Worm (Caenorhabditis elegans) whole organism, late embryonic: Measurements from ENCODE around the gene sup-10.

Experiments used
- C08G9.2 ChIP-seq: sonication (generic microtip); optimal IDR thresholded peaks from 2 replicates; lab custom pipeline; 2016; ENCODE audit warnings: mild to moderate bottlenecking, missing genetic modification characterization, moderate library complexity, missing compliant biosample characterization
- C38D4.7 ChIP-seq: fragments of 200-800 bp; sonication (Bioruptor generic); optimal IDR thresholded peaks from 2 replicates; lab custom pipeline; 2018; ENCODE audit warnings: mild to moderate bottlenecking, missing genetic modification characterization, moderate library complexity, missing compliant biosample characterization
- F13H6.1 ChIP-seq: sonication (generic microtip); optimal IDR thresholded peaks from 2 replicates; lab custom pipeline; 2016; ENCODE audit warnings: missing genetic modification characterization, missing compliant biosample characterization
- K02D7.2 ChIP-seq: sonication (generic microtip); optimal IDR thresholded peaks from 2 replicates; lab custom pipeline; 2017; ENCODE audit warnings: mild to moderate bottlenecking, missing genetic modification characterization, missing compliant biosample characterization
- K09A11.1 ChIP-seq: sonication (generic microtip); optimal IDR thresholded peaks from 2 replicates; lab custom pipeline; 2017; ENCODE audit warnings: antibody characterized with exemption, mild to moderate bottlenecking, missing genetic modification characterization, missing compliant biosample characterization; ENCODE audit not compliant: insufficient read depth
- T23F11.4 ChIP-seq: fragments of 200-800 bp; sonication (Bioruptor generic); optimal IDR thresholded peaks from 2 replicates; lab custom pipeline; 2018; ENCODE audit warnings: mild to moderate bottlenecking, missing genetic modification characterization, missing compliant biosample characterization
- Y22D7AL.16 ChIP-seq: sonication (generic microtip); optimal IDR thresholded peaks from 2 replicates; lab custom pipeline; 2016; ENCODE audit warnings: missing genetic modification characterization, missing compliant biosample characterization
- ahr-1 ChIP-seq: sonication (generic microtip); optimal IDR thresholded peaks from 2 replicates; lab custom pipeline; 2016; ENCODE audit warnings: missing genetic modification characterization, missing compliant biosample characterization
- ceh-18 ChIP-seq: sonication (generic microtip); optimal IDR thresholded peaks from 2 replicates; lab custom pipeline; 2016; ENCODE audit warnings: missing genetic modification characterization, missing compliant biosample characterization
- ceh-19 ChIP-seq: fragments of 200-800 bp; sonication (Bioruptor generic); optimal IDR thresholded peaks from 2 replicates; lab custom pipeline; 2018; ENCODE audit warnings: mild to moderate bottlenecking, missing genetic modification characterization, missing compliant biosample characterization
- ceh-2 ChIP-seq: sonication (generic microtip); optimal IDR thresholded peaks from 2 replicates; lab custom pipeline; 2016; ENCODE audit warnings: missing genotype, missing genetic modification characterization, missing compliant biosample characterization
- ceh-24 ChIP-seq: sonication (generic microtip); optimal IDR thresholded peaks from 2 replicates; lab custom pipeline; 2016; ENCODE audit warnings: mild to moderate bottlenecking, missing genetic modification characterization, missing compliant biosample characterization
- ceh-30 ChIP-seq: fragments of 150-350 bp; optimal IDR thresholded peaks from 2 replicates; lab custom pipeline; 2014; ENCODE audit warnings: missing biosample characterization, missing genetic modification characterization
- ceh-31 ChIP-seq: sonication (generic microtip); optimal IDR thresholded peaks from 2 replicates; lab custom pipeline; 2016; ENCODE audit warnings: missing genetic modification characterization, missing compliant biosample characterization
- ceh-34 ChIP-seq: sonication (generic microtip); optimal IDR thresholded peaks from 2 replicates; lab custom pipeline; 2016; ENCODE audit warnings: mild to moderate bottlenecking, missing genetic modification characterization, missing compliant biosample characterization
- ceh-48 ChIP-seq: sonication (generic microtip); optimal IDR thresholded peaks from 2 replicates; lab custom pipeline; 2016; ENCODE audit warnings: missing genetic modification characterization, inconsistent platforms, missing compliant biosample characterization
- ceh-9 ChIP-seq: sonication (generic microtip); optimal IDR thresholded peaks from 2 replicates; lab custom pipeline; 2016; ENCODE audit warnings: mild to moderate bottlenecking, missing genetic modification characterization, inconsistent platforms, missing compliant biosample characterization
- che-1 ChIP-seq: sonication (generic microtip); optimal IDR thresholded peaks from 2 replicates; lab custom pipeline; 2016; ENCODE audit warnings: mild to moderate bottlenecking, missing genetic modification characterization, missing compliant biosample characterization
- dmd-4 ChIP-seq: sonication (generic microtip); optimal IDR thresholded peaks from 2 replicates; lab custom pipeline; 2016; ENCODE audit warnings: borderline replicate concordance, missing genetic modification characterization, missing compliant biosample characterization
- dve-1 ChIP-seq: sonication (generic microtip); optimal IDR thresholded peaks from 2 replicates; lab custom pipeline; 2017; ENCODE audit warnings: antibody characterized with exemption, mild to moderate bottlenecking, missing genetic modification characterization, missing compliant biosample characterization
- elt-2 ChIP-seq: sonication (generic microtip); optimal IDR thresholded peaks from 2 replicates; lab custom pipeline; 2016; ENCODE audit warnings: missing genetic modification reagents, missing genetic modification characterization, missing compliant biosample characterization
- eyg-1 ChIP-seq: sonication (generic microtip); optimal IDR thresholded peaks from 2 replicates; lab custom pipeline; 2016; ENCODE audit warnings: missing genotype, missing genetic modification characterization, missing compliant biosample characterization
- fax-1 ChIP-seq: sonication (generic microtip); optimal IDR thresholded peaks from 2 replicates; lab custom pipeline; 2016; ENCODE audit warnings: missing genotype, missing genetic modification characterization, missing compliant biosample characterization
- fkh-6 ChIP-seq: sonication (generic microtip); optimal IDR thresholded peaks from 2 replicates; lab custom pipeline; 2016; ENCODE audit warnings: missing genetic modification characterization, missing compliant biosample characterization
- gmeb-2 ChIP-seq: sonication (generic microtip); optimal IDR thresholded peaks from 2 replicates; lab custom pipeline; 2016; ENCODE audit warnings: missing genetic modification characterization, inconsistent platforms, missing compliant biosample characterization
- hlh-13 ChIP-seq: fragments of 200-800 bp; sonication (Bioruptor generic); optimal IDR thresholded peaks from 2 replicates; lab custom pipeline; 2018; ENCODE audit warnings: mild to moderate bottlenecking, missing genetic modification characterization, missing compliant biosample characterization
- hlh-30 ChIP-seq: sonication (generic microtip); optimal IDR thresholded peaks from 2 replicates; lab custom pipeline; 2017; ENCODE audit warnings: antibody characterized with exemption, missing genetic modification characterization, missing compliant biosample characterization; ENCODE audit not compliant: insufficient read depth
- hlh-8 ChIP-seq: sonication (generic microtip); optimal IDR thresholded peaks from 2 replicates; lab custom pipeline; 2016; ENCODE audit warnings: missing genotype, missing genetic modification characterization, missing compliant biosample characterization
- lim-6 ChIP-seq: sonication (generic microtip); optimal IDR thresholded peaks from 2 replicates; lab custom pipeline; 2016; ENCODE audit warnings: missing genetic modification characterization, missing compliant biosample characterization
- lin-11 ChIP-seq: fragments of 200-800 bp; sonication (Bioruptor generic); optimal IDR thresholded peaks from 2 replicates; lab custom pipeline; 2018; ENCODE audit warnings: mild to moderate bottlenecking, missing genetic modification characterization, missing compliant biosample characterization
- madf-2 ChIP-seq: sonication (generic microtip); optimal IDR thresholded peaks from 2 replicates; lab custom pipeline; 2017; ENCODE audit warnings: missing genetic modification characterization, missing compliant biosample characterization
- nfya-1 ChIP-seq: sonication (generic microtip); optimal IDR thresholded peaks from 2 replicates; lab custom pipeline; 2017; ENCODE audit warnings: missing genetic modification characterization, mild to moderate bottlenecking, missing compliant biosample characterization, antibody characterized with exemption, moderate library complexity
- npax-4 ChIP-seq: sonication (generic microtip); optimal IDR thresholded peaks from 2 replicates; lab custom pipeline; 2016; ENCODE audit warnings: missing genetic modification characterization, missing compliant biosample characterization
- odd-2 ChIP-seq: sonication (generic microtip); optimal IDR thresholded peaks from 2 replicates; lab custom pipeline; 2017; ENCODE audit warnings: antibody characterized with exemption, mild to moderate bottlenecking, missing genetic modification characterization, missing compliant biosample characterization
- pag-3 ChIP-seq: sonication (generic microtip); optimal IDR thresholded peaks from 2 replicates; lab custom pipeline; 2016; ENCODE audit warnings: missing compliant biosample characterization, missing genetic modification characterization, borderline replicate concordance
- pha-2 ChIP-seq: sonication (generic microtip); optimal IDR thresholded peaks from 2 replicates; lab custom pipeline; 2017; ENCODE audit warnings: mild to moderate bottlenecking, missing genetic modification characterization, missing compliant biosample characterization
- pha-4 ChIP-seq: fragments of 150-350 bp; optimal IDR thresholded peaks from 2 replicates; lab custom pipeline; 2018; ENCODE audit warnings: missing biosample characterization, missing genetic modification reagents, missing genetic modification characterization
- pqm-1 ChIP-seq: sonication (generic microtip); optimal IDR thresholded peaks from 2 replicates; lab custom pipeline; 2016; ENCODE audit warnings: missing genetic modification characterization, missing compliant biosample characterization
- pros-1 ChIP-seq: fragments of 150-350 bp; optimal IDR thresholded peaks from 2 replicates; lab custom pipeline; 2014; ENCODE audit warnings: missing biosample characterization, missing genetic modification reagents, missing genetic modification characterization
- ref-2 ChIP-seq: sonication (generic microtip); optimal IDR thresholded peaks from 2 replicates; lab custom pipeline; 2016; ENCODE audit warnings: missing genetic modification characterization, missing compliant biosample characterization
- rnt-1 ChIP-seq: sonication (generic microtip); optimal IDR thresholded peaks from 2 replicates; lab custom pipeline; 2016; ENCODE audit warnings: missing genetic modification characterization, missing compliant biosample characterization
- sdc-2 ChIP-seq: sonication (generic microtip); optimal IDR thresholded peaks from 2 replicates; lab custom pipeline; 2016; ENCODE audit warnings: missing genotype, missing genetic modification characterization, missing compliant biosample characterization
- sox-2 ChIP-seq: fragments of 200-800 bp; sonication (Bioruptor generic); IDR thresholded peaks from 2 replicates; pipeline ENCODE4 v1.3.6; 2022; ENCODE audit warnings: missing genetic modification reagents, missing genetic modification characterization, missing compliant biosample characterization
- syd-9 ChIP-seq: sonication (generic microtip); optimal IDR thresholded peaks from 2 replicates; lab custom pipeline; 2016; ENCODE audit warnings: mild to moderate bottlenecking, missing genetic modification characterization, moderate library complexity, missing compliant biosample characterization
- tbx-2 ChIP-seq: sonication (generic microtip); optimal IDR thresholded peaks from 2 replicates; lab custom pipeline; 2016; ENCODE audit warnings: missing genetic modification characterization, missing compliant biosample characterization
- unc-3 ChIP-seq, 2 experiments: fragments of 200-800 bp in 1 of 2; sonication (Bioruptor generic) in 1 of 2; sonication (generic microtip) in 1 of 2; conservative IDR thresholded peaks in 1 of 2; optimal IDR thresholded peaks in 1 of 2; 2 replicates each; pipeline versions ENCODE4 v1.3.6 to Lab custom; 2016 to 2022; ENCODE audit warnings: missing compliant biosample characterization in 2 of 2, missing genetic modification characterization in 2 of 2, missing genetic modification reagents in 1 of 2
- unc-42 ChIP-seq: sonication (generic microtip); optimal IDR thresholded peaks from 2 replicates; lab custom pipeline; 2016; ENCODE audit warnings: missing genotype, missing genetic modification characterization, missing compliant biosample characterization
- unc-86 ChIP-seq: sonication (generic microtip); optimal IDR thresholded peaks from 2 replicates; lab custom pipeline; 2016; ENCODE audit warnings: missing genetic modification characterization, missing compliant biosample characterization
- zip-5 ChIP-seq: sonication (generic microtip); optimal IDR thresholded peaks from 2 replicates; lab custom pipeline; 2016; ENCODE audit warnings: missing genetic modification characterization, missing compliant biosample characterization
- ztf-16 ChIP-seq: sonication (generic microtip); optimal IDR thresholded peaks from 2 replicates; lab custom pipeline; 2017; ENCODE audit warnings: missing genetic modification characterization, missing compliant biosample characterization

The sup-10 gene

DNA sequence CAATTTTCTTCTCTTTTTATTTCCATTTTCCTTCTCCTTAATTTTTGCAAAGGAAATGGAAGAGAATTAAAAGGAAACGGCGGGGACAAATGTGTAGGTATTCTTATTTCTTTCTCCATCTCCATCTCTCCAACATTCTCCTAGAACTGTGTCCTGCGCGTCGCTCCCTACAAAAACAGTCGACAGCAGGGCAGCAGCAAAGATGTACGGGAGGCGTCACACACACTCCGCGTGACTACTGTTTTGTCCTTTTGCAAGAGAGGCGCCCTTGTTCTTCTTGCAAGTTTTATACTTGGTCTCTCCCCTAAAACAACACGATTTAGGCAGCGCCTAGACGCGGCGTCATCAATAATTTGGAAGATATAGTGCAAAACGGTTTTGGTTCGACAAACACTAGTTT, 11.8 kb downstream of the sup-10 start:
- TF ChIP-seq elt-2 (tag; lab: Kevin White, UChicago) (no peak), hlh-30 (tag; lab: Kevin White, UChicago) (peak; percentile 13)
- TF ChIP-seq, all 69 proteins: peak for 1

DNA sequence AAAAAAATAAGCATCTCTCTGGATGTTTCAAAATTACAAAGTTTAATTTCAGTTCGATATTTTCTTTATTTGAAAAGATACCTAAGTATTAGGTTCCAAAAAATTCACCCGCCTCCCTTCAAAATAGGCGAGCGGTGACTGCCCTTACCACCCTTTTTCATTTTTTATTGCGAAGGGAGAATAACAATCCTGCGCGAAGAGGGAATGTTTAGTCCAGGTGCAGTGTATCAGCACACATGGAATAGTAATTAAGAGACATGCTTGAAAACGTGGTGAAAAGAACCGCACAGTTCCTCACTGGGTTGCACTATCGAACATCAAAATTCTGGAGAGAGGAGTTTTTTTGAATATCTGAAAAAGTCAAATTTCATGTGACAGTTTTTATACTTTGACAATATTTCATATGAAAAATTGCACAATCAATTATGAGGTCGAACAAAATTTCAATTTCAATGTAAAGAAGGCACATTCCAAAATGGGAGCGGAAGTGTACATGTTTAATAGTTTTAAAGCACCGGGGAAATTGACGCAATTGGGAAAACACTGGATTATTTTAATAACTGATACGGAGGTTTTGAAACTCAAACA, 16.3 kb downstream of the sup-10 start:
- TF ChIP-seq ceh-30 (tag; lab: Kevin White, UChicago), result no peak
- TF ChIP-seq sox-2 (GFP tag; lab: Robert Waterston, UW), result no peak; the same call in 1 of the 2 replicates
- no peak for TF ChIP-seq ceh-9 (tag; lab: Kevin White, UChicago)
- no peak for TF ChIP-seq K02D7.2 (tag; lab: Kevin White, UChicago)
- peak; percentile 44 for TF ChIP-seq ref-2
- TF ChIP-seq hlh-13 (GFP tag; lab: Kevin White, UChicago), result no peak
- TF ChIP-seq T23F11.4 (GFP tag; lab: Kevin White, UChicago), result no peak
- TF ChIP-seq lin-11 (tag; lab: Kevin White, UChicago), result no peak
- peak; percentile 35 for TF ChIP-seq ceh-34
- no peak for TF ChIP-seq madf-2
- no peak for TF ChIP-seq npax-4
- TF ChIP-seq unc-42, result peak; percentile 58
- no peak for TF ChIP-seq eyg-1
- no peak for TF ChIP-seq pqm-1 (tag; lab: Kevin White, UChicago)
- no peak for TF ChIP-seq pag-3 (tag; lab: Kevin White, UChicago)
- peak; percentile 99 for TF ChIP-seq sdc-2 (tag; lab: Kevin White, UChicago)
- no peak for TF ChIP-seq zip-5
- TF ChIP-seq unc-3 (GFP tag; conservative IDR thresholded peaks at IDR 0.05; lab: Robert Waterston, UW), result no peak; the same call in 1 of the 2 replicates
- TF ChIP-seq unc-3 (tag; optimal IDR thresholded peaks at IDR 0.05; lab: Kevin White, UChicago), result no peak
- TF ChIP-seq ceh-18, result peak; percentile 66
- TF ChIP-seq ceh-2 (tag; lab: Kevin White, UChicago), result peak; percentile 15
- TF ChIP-seq dve-1 (tag; lab: Kevin White, UChicago), result no peak
- no peak for TF ChIP-seq che-1
- TF ChIP-seq pha-4 (tag; lab: Kevin White, UChicago), result no peak
- TF ChIP-seq ceh-48 (tag; lab: Kevin White, UChicago), result no peak
- no peak for TF ChIP-seq dmd-4
- TF ChIP-seq lim-6, result no peak
- TF ChIP-seq C08G9.2 (tag; lab: Kevin White, UChicago), result no peak
- no peak for TF ChIP-seq ceh-24 (tag; lab: Kevin White, UChicago)
- no peak for TF ChIP-seq K09A11.1 (tag; lab: Kevin White, UChicago)
- no peak for TF ChIP-seq pha-2 (tag; lab: Kevin White, UChicago)
- TF ChIP-seq syd-9, result no peak
- no peak for TF ChIP-seq pros-1 (tag; lab: Kevin White, UChicago)
- TF ChIP-seq ceh-31 (tag; lab: Kevin White, UChicago), result peak; percentile 58
- no peak for TF ChIP-seq fkh-6
- TF ChIP-seq hlh-8 (tag; lab: Kevin White, UChicago), result no peak
- no peak for TF ChIP-seq Y22D7AL.16 (tag; lab: Kevin White, UChicago)
- peak; percentile 43 for TF ChIP-seq tbx-2 (tag; lab: Kevin White, UChicago)
- peak; percentile 44 for TF ChIP-seq nfya-1 (tag; lab: Kevin White, UChicago)
- no peak for TF ChIP-seq unc-86 (tag; lab: Kevin White, UChicago)
- no peak for TF ChIP-seq F13H6.1 (tag; lab: Kevin White, UChicago)
- no peak for TF ChIP-seq ahr-1 (tag; lab: Kevin White, UChicago)
- TF ChIP-seq ceh-19 (GFP tag; lab: Kevin White, UChicago), result no peak
- no peak for TF ChIP-seq C38D4.7 (GFP tag; lab: Kevin White, UChicago)
- TF ChIP-seq ztf-16 (tag; lab: Kevin White, UChicago), result no peak
- TF ChIP-seq odd-2 (tag; lab: Kevin White, UChicago), result no peak
- TF ChIP-seq fax-1, result no peak
- peak; percentile 26 for TF ChIP-seq rnt-1 (tag; lab: Kevin White, UChicago)
- TF ChIP-seq gmeb-2, result no peak
